Fruit fly (Drosophila melanogaster) whole organism, embryonic: ENCODE data around the gene dyw.

ENCODE experiments used
- Atf-2 ChIP-seq: fragments of 200-800 bp; sonication (Bioruptor generic); optimal IDR thresholded peaks from 2 replicates; lab custom pipeline; 2016; ENCODE audit warnings: missing biosample characterization, missing genetic modification characterization
- Bdp1 ChIP-seq: fragments of 200-800 bp; sonication (Bioruptor generic); optimal IDR thresholded peaks from 3 replicates; lab custom pipeline; 2016; ENCODE audit warnings: missing biosample characterization, missing genetic modification characterization
- CG10979 ChIP-seq: fragments of 200-800 bp; sonication (Bioruptor generic); optimal IDR thresholded peaks from 2 replicates; lab custom pipeline; 2018; ENCODE audit warnings: missing biosample characterization, mild to moderate bottlenecking, missing genetic modification characterization, moderate library complexity
- CG11504 ChIP-seq: fragments of 200-800 bp; sonication (Bioruptor generic); optimal IDR thresholded peaks from 3 replicates; lab custom pipeline; 2019; ENCODE audit warnings: missing biosample characterization, mild to moderate bottlenecking, missing genetic modification characterization, moderate library complexity
- CG11560 ChIP-seq: fragments of 200-800 bp; sonication (Bioruptor generic); IDR thresholded peaks from 3 replicates; pipeline ENCODE4 v1.3.6; 2022; ENCODE audit warnings: missing biosample characterization, missing genetic modification characterization
- CG12659 ChIP-seq: fragments of 200-800 bp; sonication (Bioruptor generic); optimal IDR thresholded peaks from 3 replicates; lab custom pipeline; 2017; ENCODE audit warnings: mild to moderate bottlenecking, missing biosample characterization, missing genetic modification reagents, missing genetic modification characterization
- CG12744 ChIP-seq: fragments of 200-800 bp; sonication (Bioruptor generic); optimal IDR thresholded peaks from 2 replicates; lab custom pipeline; 2016; ENCODE audit warnings: missing biosample characterization, missing genetic modification characterization
- CG14860 ChIP-seq: fragments of 200-800 bp; sonication (Bioruptor generic); IDR thresholded peaks from 3 replicates; pipeline ENCODE4 v1.3.6; 2022; ENCODE audit warnings: missing biosample characterization, missing genetic modification characterization; ENCODE audit not compliant: partially characterized antibody
- CG17328 ChIP-seq: fragments of 200-800 bp; sonication (Bioruptor generic); IDR thresholded peaks from 2 replicates; pipeline ENCODE4 v1.3.6; 2022; ENCODE audit warnings: missing biosample characterization, missing genetic modification characterization
- CG18011 ChIP-seq: fragments of 200-800 bp; sonication (Bioruptor generic); optimal IDR thresholded peaks from 2 replicates; lab custom pipeline; 2017; ENCODE audit warnings: missing biosample characterization, missing genetic modification characterization, mild to moderate bottlenecking, moderate library complexity, missing genotype
- CG2199 ChIP-seq: fragments of 200-800 bp; sonication (Bioruptor generic); IDR thresholded peaks from 3 replicates; pipeline ENCODE4 v1.3.6; 2022; ENCODE audit warnings: missing biosample characterization, missing genetic modification characterization
- CG33213 ChIP-seq: fragments of 200-800 bp; sonication (Bioruptor generic); optimal IDR thresholded peaks from 3 replicates; lab custom pipeline; 2016; ENCODE audit warnings: missing biosample characterization, missing genetic modification characterization
- CG34224 ChIP-seq: fragments of 200-800 bp; sonication (Bioruptor generic); IDR thresholded peaks from 3 replicates; pipeline ENCODE4 v1.3.6; 2022; ENCODE audit warnings: missing biosample characterization, missing genetic modification characterization; ENCODE audit not compliant: partially characterized antibody
- CG4360 ChIP-seq: fragments of 200-800 bp; sonication (Bioruptor generic); IDR thresholded peaks from 2 replicates; pipeline ENCODE4 v1.3.6; 2022; ENCODE audit warnings: missing biosample characterization, missing genetic modification characterization
- CG4424 ChIP-seq: fragments of 200-800 bp; sonication (Bioruptor generic); optimal IDR thresholded peaks from 3 replicates; lab custom pipeline; 2016; ENCODE audit warnings: missing biosample characterization, missing genetic modification characterization
- CG4854 ChIP-seq: fragments of 200-800 bp; sonication (Bioruptor generic); optimal IDR thresholded peaks from 2 replicates; lab custom pipeline; 2016; ENCODE audit warnings: missing biosample characterization, missing genetic modification characterization, inconsistent platforms
- CG6254 ChIP-seq: fragments of 200-800 bp; sonication (Bioruptor generic); optimal IDR thresholded peaks from 3 replicates; lab custom pipeline; 2017; ENCODE audit warnings: mild to moderate bottlenecking, missing biosample characterization, missing genetic modification reagents, missing genetic modification characterization
- CG6813 ChIP-seq: fragments of 200-800 bp; sonication (Bioruptor generic); optimal IDR thresholded peaks from 2 replicates; lab custom pipeline; 2017; ENCODE audit warnings: missing biosample characterization, missing genetic modification characterization, mild to moderate bottlenecking, moderate library complexity, missing genetic modification reagents
- CG7987 ChIP-seq: fragments of 200-800 bp; sonication (Bioruptor generic); optimal IDR thresholded peaks from 2 replicates; lab custom pipeline; 2018; ENCODE audit warnings: missing biosample characterization, mild to moderate bottlenecking, missing genetic modification characterization, moderate library complexity
- CG9797 ChIP-seq: fragments of 200-800 bp; sonication (Bioruptor generic); optimal IDR thresholded peaks from 3 replicates; lab custom pipeline; 2018; ENCODE audit warnings: missing biosample characterization, mild to moderate bottlenecking, missing genetic modification characterization
- Dp ChIP-seq: fragments of 200-800 bp; sonication (Bioruptor generic); optimal IDR thresholded peaks from 2 replicates; lab custom pipeline; 2018; ENCODE audit warnings: missing biosample characterization, mild to moderate bottlenecking, missing genetic modification characterization, moderate library complexity
- E2f1 ChIP-seq: fragments of 200-800 bp; sonication (Bioruptor generic); IDR thresholded peaks from 2 replicates; pipeline ENCODE4 v1.3.6; 2022; ENCODE audit warnings: missing biosample characterization, missing genetic modification characterization
- Elba2 ChIP-seq: fragments of 200-800 bp; sonication (Bioruptor generic); optimal IDR thresholded peaks from 3 replicates; lab custom pipeline; 2016; ENCODE audit warnings: missing biosample characterization, missing genetic modification characterization
- Ets97D ChIP-seq: fragments of 200-800 bp; sonication (Bioruptor generic); optimal IDR thresholded peaks from 3 replicates; lab custom pipeline; 2016; ENCODE audit warnings: missing biosample characterization, missing genetic modification characterization
- Fer1 ChIP-seq: fragments of 200-800 bp; sonication (Bioruptor generic); optimal IDR thresholded peaks from 2 replicates; lab custom pipeline; 2017; ENCODE audit warnings: missing biosample characterization, mild to moderate bottlenecking, missing genetic modification characterization
- Fer3 ChIP-seq: fragments of 200-800 bp; sonication (Bioruptor generic); optimal IDR thresholded peaks from 2 replicates; lab custom pipeline; 2018; ENCODE audit warnings: missing biosample characterization, mild to moderate bottlenecking, missing genetic modification characterization, moderate library complexity
- Hmr ChIP-seq: fragments of 200-800 bp; sonication (Bioruptor generic); optimal IDR thresholded peaks from 3 replicates; lab custom pipeline; 2017; ENCODE audit warnings: mild to moderate bottlenecking, missing biosample characterization, missing genetic modification reagents, missing genetic modification characterization
- Lpt ChIP-seq: fragments of >200 bp; optimal IDR thresholded peaks from 2 replicates; lab custom pipeline; 2018; ENCODE audit warnings: missing biosample characterization, missing genetic modification characterization
- Nf-YA ChIP-seq: fragments of 200-800 bp; sonication (Bioruptor generic); IDR thresholded peaks from 2 replicates; pipeline ENCODE4 v1.3.6; 2022; ENCODE audit warnings: missing biosample characterization, missing genetic modification characterization
- Oaz ChIP-seq: fragments of 200-800 bp; sonication (Bioruptor generic); IDR thresholded peaks from 2 replicates; pipeline ENCODE4 v1.3.6; 2022; ENCODE audit warnings: missing biosample characterization, missing genetic modification characterization
- ab ChIP-seq: fragments of 200-800 bp; sonication (Bioruptor generic); optimal IDR thresholded peaks from 2 replicates; lab custom pipeline; 2016; ENCODE audit warnings: missing biosample characterization, missing genetic modification characterization
- aop ChIP-seq: fragments of 200-800 bp; sonication (Bioruptor generic); IDR thresholded peaks from 2 replicates; pipeline ENCODE4 v1.3.6; 2022; ENCODE audit warnings: missing biosample characterization, missing genetic modification characterization
- ash1 ChIP-seq: fragments of 200-800 bp; sonication (Bioruptor generic); optimal IDR thresholded peaks from 2 replicates; lab custom pipeline; 2018; ENCODE audit warnings: missing biosample characterization, mild to moderate bottlenecking, missing genetic modification characterization
- az2 ChIP-seq: fragments of 200-800 bp; sonication (Bioruptor generic); optimal IDR thresholded peaks from 3 replicates; lab custom pipeline; 2016; ENCODE audit warnings: missing biosample characterization, missing genetic modification characterization
- ci ChIP-seq: fragments of 200-800 bp; sonication (Bioruptor generic); IDR thresholded peaks from 3 replicates; pipeline ENCODE4 v1.3.6; 2022; ENCODE audit warnings: missing biosample characterization, missing genetic modification characterization
- gem ChIP-seq: fragments of 200-800 bp; sonication (Bioruptor generic); optimal IDR thresholded peaks from 2 replicates; lab custom pipeline; 2019; ENCODE audit warnings: missing biosample characterization, mild to moderate bottlenecking, missing genetic modification characterization, moderate library complexity
- grn ChIP-seq: fragments of 200-800 bp; sonication (Bioruptor generic); optimal IDR thresholded peaks from 3 replicates; lab custom pipeline; 2017; ENCODE audit warnings: missing biosample characterization, missing genetic modification characterization
- hb ChIP-seq: fragments of 200-800 bp; sonication (Bioruptor generic); IDR thresholded peaks from 3 replicates; pipeline ENCODE4 v1.3.6; 2022; ENCODE audit warnings: missing biosample characterization, missing genetic modification characterization; ENCODE audit not compliant: partially characterized antibody
- jigr1 ChIP-seq: fragments of 200-800 bp; sonication (Bioruptor generic); IDR thresholded peaks from 3 replicates; pipeline ENCODE4 v1.3.6; 2022; ENCODE audit warnings: missing biosample characterization, missing genetic modification characterization
- mam ChIP-seq: fragments of 200-800 bp; sonication (Bioruptor generic); optimal IDR thresholded peaks from 3 replicates; lab custom pipeline; 2016; ENCODE audit warnings: missing biosample characterization, missing genetic modification characterization
- nau ChIP-seq: fragments of 200-800 bp; sonication (Bioruptor generic); optimal IDR thresholded peaks from 3 replicates; lab custom pipeline; 2017; ENCODE audit warnings: missing biosample characterization, mild to moderate bottlenecking, missing genetic modification characterization, missing genetic modification reagents
- onecut ChIP-seq: fragments of 200-800 bp; sonication (Bioruptor generic); IDR thresholded peaks from 2 replicates; pipeline ENCODE4 v1.3.6; 2022; ENCODE audit warnings: missing biosample characterization, missing genetic modification characterization
- pros ChIP-seq: fragments of 200-800 bp; sonication (Bioruptor generic); optimal IDR thresholded peaks from 3 replicates; lab custom pipeline; 2019; ENCODE audit warnings: missing biosample characterization, mild to moderate bottlenecking, missing genetic modification characterization, moderate library complexity
- sc ChIP-seq, 3 experiments: fragments of >200 bp in 2 of 3; fragments of 200-800 bp in 1 of 3; sonication (Bioruptor generic) in 1 of 3; optimal IDR thresholded peaks; 2 replicates in 2 of 3; 3 replicates in 1 of 3; lab custom pipeline; 2017; ENCODE audit warnings: mild to moderate bottlenecking in 1 of 3, missing biosample characterization in 1 of 3, missing genetic modification characterization in 1 of 3, missing genetic modification reagents in 1 of 3
- scrt ChIP-seq: fragments of 200-800 bp; sonication (Bioruptor generic); optimal IDR thresholded peaks from 2 replicates; lab custom pipeline; 2018; ENCODE audit warnings: missing biosample characterization, mild to moderate bottlenecking, missing genetic modification characterization, moderate library complexity
- seq ChIP-seq: fragments of 200-800 bp; sonication (Bioruptor generic); IDR thresholded peaks from 2 replicates; pipeline ENCODE4 v1.3.6; 2022; ENCODE audit warnings: missing biosample characterization, missing genetic modification characterization
- slou ChIP-seq: fragments of 200-800 bp; sonication (Bioruptor generic); optimal IDR thresholded peaks from 3 replicates; lab custom pipeline; 2016; ENCODE audit warnings: missing biosample characterization, missing genetic modification characterization
- sob ChIP-seq: fragments of 200-800 bp; sonication (Bioruptor generic); IDR thresholded peaks from 2 replicates; pipeline ENCODE4 v1.3.6; 2022; ENCODE audit warnings: missing biosample characterization, missing genetic modification characterization
- vfl ChIP-seq: fragments of 200-800 bp; sonication (Bioruptor generic); optimal IDR thresholded peaks from 2 replicates; lab custom pipeline; 2016; ENCODE audit warnings: missing biosample characterization, missing genetic modification characterization
- zfh1 ChIP-seq: fragments of 200-800 bp; sonication (Bioruptor generic); IDR thresholded peaks from 3 replicates; pipeline ENCODE4 v1.3.6; 2022; ENCODE audit warnings: missing biosample characterization, missing genetic modification characterization

dyw gene

dm6 chrX:2647472-2647883 lies 46.2 kb downstream of the dyw start (continued):
- TF ChIP-seq Hmr (GFP tag; lab: Kevin White, UChicago), result peak; percentile 22
- TF ChIP-seq vfl (GFP tag; lab: Kevin White, UChicago), result peak; percentile 33
- no peak for TF ChIP-seq CG4854
- peak; percentile 63; the same call in 1 of the 2 replicates for TF ChIP-seq sob (GFP tag; lab: Robert Waterston, UW)
- no peak for TF ChIP-seq CG17328 (GFP tag; lab: Robert Waterston, UW)
- no peak for TF ChIP-seq Ets97D (GFP tag; lab: Kevin White, UChicago)
- TF ChIP-seq nau (GFP tag; lab: Kevin White, UChicago), result no peak
- TF ChIP-seq E2f1 (GFP tag; lab: Robert Waterston, UW), result peak; percentile 55
- TF ChIP-seq CG2199 (GFP tag; lab: Robert Waterston, UW), result no peak
- TF ChIP-seq Bdp1, result peak; percentile 31
- 0 out of 2 replicates have a peak, but pooled peaks have one; percentile 44 for TF ChIP-seq aop
- TF ChIP-seq Oaz, result peak; percentile 18; the same call in 1 of the 2 replicates
- no peak for TF ChIP-seq CG11560 (tag; lab: Robert Waterston, UW)
- TF ChIP-seq CG11504, result peak; percentile 80
- no peak for TF ChIP-seq CG6254
- TF ChIP-seq onecut (GFP tag; lab: Robert Waterston, UW), result peak; percentile 45
- peak; percentile 1 for TF ChIP-seq CG18011 (GFP tag; lab: Kevin White, UChicago)
- TF ChIP-seq CG10979 (tag; lab: Kevin White, UChicago), result peak; percentile 63
- no peak for TF ChIP-seq Elba2 (GFP tag; lab: Kevin White, UChicago)
- TF ChIP-seq sc (optimal IDR thresholded peaks at IDR 0.05; lab: Kevin White, UChicago), result no peak
- peak; percentile 26 for TF ChIP-seq sc (GFP tag; optimal IDR thresholded peaks at IDR 0.05; lab: Kevin White, UChicago)
- peak; percentile 11 for TF ChIP-seq slou
- peak; percentile 4 for TF ChIP-seq ab (GFP tag; lab: Kevin White, UChicago)
- peak; percentile 38 for TF ChIP-seq az2 (GFP tag; lab: Kevin White, UChicago)
- TF ChIP-seq CG12659 (GFP tag; lab: Kevin White, UChicago), result peak; percentile 43
- peak; percentile 60 for TF ChIP-seq CG6813 (GFP tag; lab: Kevin White, UChicago)
- no peak for TF ChIP-seq pros (GFP tag; lab: Kevin White, UChicago)
- TF ChIP-seq Nf-YA (GFP tag; lab: Robert Waterston, UW), result no peak
- TF ChIP-seq seq (GFP tag; lab: Robert Waterston, UW), result peak; percentile 53; the same call in 1 of the 2 replicates
- peak; percentile 62 for TF ChIP-seq CG4424 (GFP tag; lab: Kevin White, UChicago)
- peak; percentile 34 for TF ChIP-seq scrt (GFP tag; lab: Kevin White, UChicago)
- TF ChIP-seq Fer3, result peak; percentile 65
- no peak for TF ChIP-seq CG14860 (GFP tag; lab: Robert Waterston, UW)
- no peak for TF ChIP-seq CG9797
- no peak for TF ChIP-seq hb (GFP tag; lab: Robert Waterston, UW)
- TF ChIP-seq CG7987, result no peak
- TF ChIP-seq Lpt (GFP tag; lab: Kevin White, UChicago), result no peak
- TF ChIP-seq ci (GFP tag; lab: Robert Waterston, UW), result peak; percentile 57
- TF ChIP-seq Atf-2 (GFP tag; lab: Kevin White, UChicago), result peak; percentile 57
- no peak for TF ChIP-seq CG34224 (GFP tag; lab: Robert Waterston, UW)
- no peak for TF ChIP-seq grn (GFP tag; lab: Kevin White, UChicago)
- TF ChIP-seq Dp (GFP tag; lab: Kevin White, UChicago), result no peak
- peak; percentile 81 for TF ChIP-seq gem (tag; lab: Kevin White, UChicago)
- TF ChIP-seq CG33213 (GFP tag; lab: Kevin White, UChicago), result peak; percentile 11
- 0 out of 2 replicates have a peak, but pooled peaks have one; percentile 23 for TF ChIP-seq CG4360 (GFP tag; lab: Robert Waterston, UW)
- no peak for TF ChIP-seq ash1
- peak; percentile 38 for TF ChIP-seq CG12744 (GFP tag; lab: Kevin White, UChicago)
- TF ChIP-seq jigr1 (GFP tag; lab: Robert Waterston, UW), result peak; percentile 29; the same call in 1 of the 3 replicates
- TF ChIP-seq mam, result peak; percentile 51
- peak; percentile 74 for TF ChIP-seq Fer1 (GFP tag; lab: Kevin White, UChicago)
- TF ChIP-seq zfh1 (GFP tag; lab: Robert Waterston, UW), result 0 out of 3 replicates have a peak, but pooled peaks have one; percentile 61
